Worm (Caenorhabditis elegans): ENCODE data around the gene mes-6.

The mes-6 gene

ce11 chrIV:8523981-8524380 lies 12.9 kb downstream of the mes-6 start:
- no peak for TF ChIP-seq pqm-1 (tag; optimal IDR thresholded peaks at IDR 0.05)
- no peak for TF ChIP-seq T23F11.4 (GFP tag; optimal IDR thresholded peaks at IDR 0.05)
- TF ChIP-seq unc-3 (GFP tag; conservative IDR thresholded peaks at IDR 0.05), result no peak
- TF ChIP-seq unc-3 (tag; optimal IDR thresholded peaks at IDR 0.05), result no peak
- TF ChIP-seq sdc-2 (tag; optimal IDR thresholded peaks at IDR 0.05), result no peak
- TF ChIP-seq ztf-16 (tag; optimal IDR thresholded peaks at IDR 0.05), result no peak
- no peak for TF ChIP-seq ceh-22 (tag; optimal IDR thresholded peaks at IDR 0.05)
- no peak for TF ChIP-seq syd-9 (tag; optimal IDR thresholded peaks at IDR 0.05)
- TF ChIP-seq K02D7.2 (tag; optimal IDR thresholded peaks at IDR 0.05), result no peak
- no peak for TF ChIP-seq K09A11.1 (tag; optimal IDR thresholded peaks at IDR 0.05; ENCODE audit: insufficient read depth)
- no peak for TF ChIP-seq sox-2 (GFP tag; IDR thresholded peaks at IDR 0.05)
- TF ChIP-seq hlh-6 (tag; optimal IDR thresholded peaks at IDR 0.05), result no peak
- no peak for TF ChIP-seq gmeb-2 (tag; optimal IDR thresholded peaks at IDR 0.05)
- no peak for TF ChIP-seq ceh-34 (tag; optimal IDR thresholded peaks at IDR 0.05)
- no peak for TF ChIP-seq sox-4 (tag; optimal IDR thresholded peaks at IDR 0.05)
- TF ChIP-seq elt-4 (tag; optimal IDR thresholded peaks at IDR 0.05), result no peak
- no peak for TF ChIP-seq zip-5 (tag; optimal IDR thresholded peaks at IDR 0.05)
- no peak for TF ChIP-seq pha-2 (tag; optimal IDR thresholded peaks at IDR 0.05)

- TF ChIP-seq unc-55 (GFP tag; optimal IDR thresholded peaks at IDR 0.05) (peak; percentile 73), ztf-16 (tag; optimal IDR thresholded peaks at IDR 0.05) (no peak), ceh-18 (tag; optimal IDR thresholded peaks at IDR 0.05) (peak; percentile 73), dve-1 (tag; optimal IDR thresholded peaks at IDR 0.05) (no peak), ceh-48 (tag; optimal IDR thresholded peaks at IDR 0.05) (no peak)
These were observed 15.0 kb downstream of the mes-6 start for ce11 chrIV:8526050-8526449.

ce11 chrIV:8526579-8526978 lies 15.5 kb downstream of the mes-6 start:
- TF ChIP-seq nhr-232 (tag; optimal IDR thresholded peaks at IDR 0.05) (no peak), hlh-6 (tag; optimal IDR thresholded peaks at IDR 0.05) (no peak), npax-4 (tag; optimal IDR thresholded peaks at IDR 0.05) (no peak), mec-3 (tag; optimal IDR thresholded peaks at IDR 0.05; ENCODE audit: borderline replicate concordance) (no peak), unc-55 (GFP tag; optimal IDR thresholded peaks at IDR 0.05) (no peak), lin-11 (tag; optimal IDR thresholded peaks at IDR 0.05) (no peak), fkh-10 (GFP tag; optimal IDR thresholded peaks at IDR 0.05) (no peak), F13H6.1 (tag; optimal IDR thresholded peaks at IDR 0.05) (no peak), ceh-34 (tag; optimal IDR thresholded peaks at IDR 0.05) (no peak), hlh-30 (tag; optimal IDR thresholded peaks at IDR 0.05; ENCODE audit: insufficient read depth) (no peak), elt-2 (tag; optimal IDR thresholded peaks at IDR 0.05) (no peak)

- TF ChIP-seq hlh-30 (tag; optimal IDR thresholded peaks at IDR 0.05; ENCODE audit: insufficient read depth), result peak; percentile 82
- TF ChIP-seq elt-2 (tag; optimal IDR thresholded peaks at IDR 0.05), result peak; percentile 95
- peak; percentile 51 for TF ChIP-seq pqm-1 (tag; optimal IDR thresholded peaks at IDR 0.05)
- TF ChIP-seq K09A11.1 (tag; optimal IDR thresholded peaks at IDR 0.05; ENCODE audit: insufficient read depth), result no peak
- TF ChIP-seq rnt-1 (tag; optimal IDR thresholded peaks at IDR 0.05), result peak; percentile 3
- TF ChIP-seq ceh-18 (tag; optimal IDR thresholded peaks at IDR 0.05), result peak; percentile 68
- TF ChIP-seq ref-2 (tag; optimal IDR thresholded peaks at IDR 0.05), result no peak
These were observed 16.5 kb downstream of the mes-6 start for ce11 chrIV:8527598-8528012.

- peak; percentile 9 for TF ChIP-seq elt-2 (tag; optimal IDR thresholded peaks at IDR 0.05)
- TF ChIP-seq dmd-4 (tag; optimal IDR thresholded peaks at IDR 0.05; ENCODE audit: borderline replicate concordance), result no peak
These were observed 17.3 kb downstream of the mes-6 start for ce11 chrIV:8528345-8528744.

- TF ChIP-seq pha-4 (tag; optimal IDR thresholded peaks at IDR 0.05) (no peak), ceh-31 (tag; optimal IDR thresholded peaks at IDR 0.05) (no peak), dmd-4 (tag; optimal IDR thresholded peaks at IDR 0.05; ENCODE audit: borderline replicate concordance) (no peak), unc-55 (GFP tag; optimal IDR thresholded peaks at IDR 0.05) (no peak), hlh-30 (tag; optimal IDR thresholded peaks at IDR 0.05; ENCODE audit: insufficient read depth) (peak; percentile 58), hlh-6 (tag; optimal IDR thresholded peaks at IDR 0.05) (no peak), nfya-1 (tag; optimal IDR thresholded peaks at IDR 0.05) (no peak), ceh-6 (GFP tag; optimal IDR thresholded peaks at IDR 0.05) (no peak)
These were observed 18.0 kb downstream of the mes-6 start for ce11 chrIV:8529039-8529438.
